Worm (Caenorhabditis elegans): ENCODE data around the gene F36A4.3.

ce11 chrIV:4246493-4246892, 22.9 kb upstream of the F36A4.3 start, which contains the start of gene ttr-20:
- TF ChIP-seq crh-2 (tag; optimal IDR thresholded peaks at IDR 0.05) (no peak), ztf-4 (tag; optimal IDR thresholded peaks at IDR 0.05) (no peak), nhr-10 (tag; optimal IDR thresholded peaks at IDR 0.05) (no peak), aly-2 (tag; optimal IDR thresholded peaks at IDR 0.05) (no peak), ztf-11 (tag; optimal IDR thresholded peaks at IDR 0.05) (no peak), elt-1 (tag; optimal IDR thresholded peaks at IDR 0.05) (no peak)
